Worm (Caenorhabditis elegans): Measurements from ENCODE around the gene ugt-38.
A peak's percentile ranks its signal among the peaks of the same experiment; 100 is the strongest.

Gene ugt-38

DNA sequence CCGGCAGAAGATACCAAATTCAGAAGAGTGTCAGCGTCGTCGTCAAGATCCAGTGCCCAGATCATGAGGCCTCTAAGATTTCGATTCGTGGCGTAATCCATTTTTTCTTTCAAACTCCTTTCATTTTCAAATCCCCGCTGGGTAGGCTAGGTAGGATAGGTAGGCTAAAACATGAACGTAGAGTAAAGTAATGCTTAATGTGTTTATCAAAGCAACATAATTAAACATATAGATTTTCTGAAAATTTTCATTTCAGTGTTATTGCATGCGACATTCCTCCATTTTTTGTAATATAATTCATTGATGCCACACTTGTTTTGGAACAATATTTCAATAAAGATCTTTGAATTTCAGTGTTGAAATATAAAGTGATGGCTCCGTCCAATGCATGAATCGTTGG is 17.8 kb downstream of the ugt-38 start, which contains the start of gene T01C4.8:
Gene T01C4.8 (minus strand): TSS at position 101 of the 400 bp plus-strand sequence.
- no peak for TF ChIP-seq zag-1 (tag; optimal IDR thresholded peaks at IDR 0.05)
- no peak for TF ChIP-seq nhr-25 (tag; optimal IDR thresholded peaks at IDR 0.05)
- TF ChIP-seq fkh-10 (GFP tag; optimal IDR thresholded peaks at IDR 0.05): no peak
- TF ChIP-seq ceh-16 (tag; optimal IDR thresholded peaks at IDR 0.05): no peak
- TF ChIP-seq egl-5 (tag; optimal IDR thresholded peaks at IDR 0.05): no peak
- TF ChIP-seq eor-1 (tag; optimal IDR thresholded peaks at IDR 0.05): no peak
- TF ChIP-seq R02D3.7 (tag; optimal IDR thresholded peaks at IDR 0.05): no peak
- TF ChIP-seq ztf-11 (tag; optimal IDR thresholded peaks at IDR 0.05): no peak
- no peak for TF ChIP-seq nhr-67 (tag; optimal IDR thresholded peaks at IDR 0.05)
- TF ChIP-seq pqm-1 (tag; optimal IDR thresholded peaks at IDR 0.05): no peak
- no peak for TF ChIP-seq unc-39 (tag; optimal IDR thresholded peaks at IDR 0.05)
- TF ChIP-seq unc-62 (GFP tag; optimal IDR thresholded peaks at IDR 0.05): no peak
- no peak for TF ChIP-seq nhr-12 (tag; optimal IDR thresholded peaks at IDR 0.05)
- TF ChIP-seq snpc-4 (tag; optimal IDR thresholded peaks at IDR 0.05): no peak
- TF ChIP-seq nhr-23 (tag; optimal IDR thresholded peaks at IDR 0.05): no peak
- TF ChIP-seq ceh-82 (tag; optimal IDR thresholded peaks at IDR 0.05): no peak

DNA sequence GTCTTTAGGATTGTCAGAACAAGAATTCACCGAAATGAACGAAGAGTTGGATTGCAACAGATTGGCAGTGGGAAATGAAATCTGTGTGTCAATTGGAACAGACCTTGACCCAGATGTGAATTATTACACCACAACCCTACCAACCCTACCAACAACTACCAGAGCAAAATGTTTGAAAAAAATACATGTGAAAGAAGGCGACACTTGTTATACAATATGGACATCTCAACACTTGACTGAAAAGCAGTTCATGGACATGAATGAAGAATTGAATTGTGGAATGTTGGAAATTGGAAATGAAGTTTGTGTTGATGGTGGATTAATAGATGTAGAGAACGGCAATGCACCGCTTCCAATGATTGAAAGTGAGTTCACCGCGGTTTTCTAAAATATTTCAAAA is 23.3 kb downstream of the ugt-38 start:
- TF ChIP-seq elt-3 (tag; optimal IDR thresholded peaks at IDR 0.05) (no peak), nhr-11 (tag; optimal IDR thresholded peaks at IDR 0.05) (no peak)

DNA sequence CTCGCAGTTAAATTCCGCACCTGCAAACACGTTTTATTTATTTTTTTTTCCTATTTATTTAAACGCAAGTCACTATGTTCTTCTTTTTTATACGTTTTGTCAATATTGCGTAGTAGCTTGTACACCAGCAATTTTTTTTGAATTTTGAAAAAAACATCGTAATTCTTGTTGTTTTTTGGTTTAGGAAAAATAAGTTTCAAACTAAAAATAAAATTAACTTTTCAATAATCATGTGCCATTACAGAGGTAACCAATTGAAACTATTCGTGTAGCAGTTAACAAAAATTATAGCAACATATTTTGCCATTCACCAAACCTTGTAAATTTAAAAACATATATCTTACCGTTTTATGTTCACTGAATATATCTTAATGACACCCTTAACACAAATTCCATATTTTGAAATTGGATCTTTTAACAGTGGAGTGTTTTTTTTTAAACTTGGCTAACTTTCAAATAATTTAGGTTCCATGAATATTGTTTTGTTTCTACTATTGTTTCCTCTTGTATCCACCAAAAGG is 24.0 kb downstream of the ugt-38 start, which contains the start of gene lmd-5:
Gene lmd-5 (plus strand): TSS at position 471 of the 521 bp plus-strand sequence.
- TF ChIP-seq nfya-1 (tag; optimal IDR thresholded peaks at IDR 0.05; ENCODE audit: insufficient read depth) (no peak), unc-62 (GFP tag; optimal IDR thresholded peaks at IDR 0.05) (no peak), pha-4 (tag; optimal IDR thresholded peaks at IDR 0.05) (peak; percentile 63)

DNA sequence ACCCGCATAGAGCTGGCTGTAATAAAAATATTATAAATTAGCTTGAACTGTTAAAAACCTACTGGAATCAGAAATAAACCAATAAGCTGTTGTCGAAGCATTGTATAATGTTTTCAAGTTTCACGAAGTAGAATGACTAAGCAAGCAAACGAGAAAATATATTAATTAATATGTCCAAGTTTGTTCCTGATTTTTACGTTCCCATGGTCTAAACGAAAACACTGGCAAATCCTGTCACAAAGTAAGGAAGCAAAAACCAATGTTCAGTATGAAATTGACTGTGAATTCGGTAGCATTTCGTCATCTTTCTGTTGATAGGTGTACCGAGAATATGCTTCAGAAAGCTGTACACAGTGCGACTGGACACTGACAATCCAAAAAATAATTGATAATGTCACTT is 27.1 kb downstream of the ugt-38 start, which contains the start of gene srx-34:
Gene srx-34 (minus strand): TSS at position 101 of the 400 bp plus-strand sequence.
- TF ChIP-seq nhr-12 (tag; optimal IDR thresholded peaks at IDR 0.05) (no peak), pha-4 (tag; optimal IDR thresholded peaks at IDR 0.05) (no peak), ama-1 (optimal IDR thresholded peaks at IDR 0.05) (no peak), unc-39 (tag; optimal IDR thresholded peaks at IDR 0.05) (no peak), ZK546.5 (tag; optimal IDR thresholded peaks at IDR 0.05) (no peak), elt-3 (tag; optimal IDR thresholded peaks at IDR 0.05) (no peak), hmg-11 (tag; optimal IDR thresholded peaks at IDR 0.05) (no peak), fkh-10 (GFP tag; optimal IDR thresholded peaks at IDR 0.05) (no peak), ceh-9 (tag; optimal IDR thresholded peaks at IDR 0.05) (no peak), ceh-28 (tag; optimal IDR thresholded peaks at IDR 0.05) (no peak), R02D3.7 (tag; optimal IDR thresholded peaks at IDR 0.05) (no peak), zag-1 (tag; optimal IDR thresholded peaks at IDR 0.05) (no peak), nfya-1 (tag; optimal IDR thresholded peaks at IDR 0.05; ENCODE audit: insufficient read depth) (no peak), eor-1 (tag; optimal IDR thresholded peaks at IDR 0.05) (no peak), sea-2 (GFP tag; optimal IDR thresholded peaks at IDR 0.05) (no peak)

DNA sequence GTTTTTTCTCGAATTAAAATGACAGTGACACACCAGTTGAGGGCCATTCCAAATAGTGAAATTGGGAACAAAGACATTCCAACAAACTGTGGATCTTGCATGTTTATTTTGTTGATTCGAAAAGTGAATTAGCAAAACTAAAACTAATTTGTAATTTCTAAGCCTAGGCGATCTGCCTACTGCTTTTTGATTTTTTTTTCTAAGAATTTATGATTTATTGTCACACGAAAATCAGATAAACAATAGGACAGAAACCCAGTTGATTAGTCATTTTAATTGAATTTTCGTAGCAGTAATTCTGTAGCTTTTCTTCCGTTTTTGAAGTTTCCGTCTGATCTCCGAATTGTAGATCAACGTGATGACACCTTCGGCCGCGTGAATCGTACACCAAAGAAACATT is 28.5 kb downstream of the ugt-38 start, which contains the start of gene srx-33:
Gene srx-33 (minus strand): TSS at position 101 of the 400 bp plus-strand sequence.
- TF ChIP-seq egl-27 (tag; optimal IDR thresholded peaks at IDR 0.05) (no peak), nhr-67 (tag; optimal IDR thresholded peaks at IDR 0.05) (no peak), ztf-4 (tag; optimal IDR thresholded peaks at IDR 0.05) (no peak), ztf-11 (tag; optimal IDR thresholded peaks at IDR 0.05) (no peak), ceh-28 (tag; optimal IDR thresholded peaks at IDR 0.05) (no peak), unc-62 (GFP tag; optimal IDR thresholded peaks at IDR 0.05) (no peak), nhr-43 (tag; optimal IDR thresholded peaks at IDR 0.05; ENCODE audit: poor library complexity, severe bottlenecking) (no peak), aly-2 (tag; optimal IDR thresholded peaks at IDR 0.05) (no peak), ZK546.5 (tag; optimal IDR thresholded peaks at IDR 0.05) (no peak), nhr-23 (tag; optimal IDR thresholded peaks at IDR 0.05) (no peak), lin-39 (tag; optimal IDR thresholded peaks at IDR 0.05) (no peak), fkh-10 (GFP tag; optimal IDR thresholded peaks at IDR 0.05) (no peak), jun-1 (tag; optimal IDR thresholded peaks at IDR 0.05) (no peak), nhr-12 (tag; optimal IDR thresholded peaks at IDR 0.05) (no peak), R02D3.7 (tag; optimal IDR thresholded peaks at IDR 0.05) (no peak)
